Fruit fly (Drosophila melanogaster): ENCODE results near the gene CG34309.

dm6 chr3R:13406898-13407297 is 34.5 kb downstream of the CG34309 start, which contains the start of gene yellow-e2:
- TF ChIP-seq svp (GFP tag), result peak; percentile 55
- no peak for TF ChIP-seq Sox15 (GFP tag; optimal IDR thresholded peaks at IDR 0.05)

Data from whole organism, prepupa.